Worm (Caenorhabditis elegans): ENCODE data around the gene tsct-1.

The tsct-1 gene

ce11 chrX:12446572-12446971 is 12.7 kb downstream of the tsct-1 start:
- TF ChIP-seq elt-1 (tag; optimal IDR thresholded peaks at IDR 0.05), result no peak
- no peak for TF ChIP-seq C34F6.9 (tag; optimal IDR thresholded peaks at IDR 0.05)
- TF ChIP-seq aly-2 (tag; optimal IDR thresholded peaks at IDR 0.05), result no peak
- TF ChIP-seq unc-55 (GFP tag; optimal IDR thresholded peaks at IDR 0.05), result no peak
- no peak for TF ChIP-seq sma-3 (GFP tag; optimal IDR thresholded peaks at IDR 0.05)
- TF ChIP-seq ceh-82 (tag; optimal IDR thresholded peaks at IDR 0.05), result no peak
- no peak for TF ChIP-seq nhr-237 (tag; optimal IDR thresholded peaks at IDR 0.05)
- peak; percentile 44 for TF ChIP-seq fos-1 (tag; optimal IDR thresholded peaks at IDR 0.05)
- TF ChIP-seq R02D3.7 (tag; optimal IDR thresholded peaks at IDR 0.05), result no peak
- TF ChIP-seq sma-9 (GFP tag; optimal IDR thresholded peaks at IDR 0.05), result peak; percentile 43
- no peak for TF ChIP-seq sma-9 (tag; optimal IDR thresholded peaks at IDR 0.05)
- no peak for TF ChIP-seq nhr-25 (tag; optimal IDR thresholded peaks at IDR 0.05)
- no peak for TF ChIP-seq alr-1 (tag; optimal IDR thresholded peaks at IDR 0.05)
- no peak for TF ChIP-seq nhr-12 (tag; optimal IDR thresholded peaks at IDR 0.05)
- no peak for TF ChIP-seq zag-1 (tag; optimal IDR thresholded peaks at IDR 0.05)
- TF ChIP-seq elt-3 (tag; optimal IDR thresholded peaks at IDR 0.05), result no peak
- no peak for TF ChIP-seq skn-1 (tag; optimal IDR thresholded peaks at IDR 0.05)
- no peak for TF ChIP-seq Y55F3AM.14 (GFP tag; optimal IDR thresholded peaks at IDR 0.05)

DNA sequence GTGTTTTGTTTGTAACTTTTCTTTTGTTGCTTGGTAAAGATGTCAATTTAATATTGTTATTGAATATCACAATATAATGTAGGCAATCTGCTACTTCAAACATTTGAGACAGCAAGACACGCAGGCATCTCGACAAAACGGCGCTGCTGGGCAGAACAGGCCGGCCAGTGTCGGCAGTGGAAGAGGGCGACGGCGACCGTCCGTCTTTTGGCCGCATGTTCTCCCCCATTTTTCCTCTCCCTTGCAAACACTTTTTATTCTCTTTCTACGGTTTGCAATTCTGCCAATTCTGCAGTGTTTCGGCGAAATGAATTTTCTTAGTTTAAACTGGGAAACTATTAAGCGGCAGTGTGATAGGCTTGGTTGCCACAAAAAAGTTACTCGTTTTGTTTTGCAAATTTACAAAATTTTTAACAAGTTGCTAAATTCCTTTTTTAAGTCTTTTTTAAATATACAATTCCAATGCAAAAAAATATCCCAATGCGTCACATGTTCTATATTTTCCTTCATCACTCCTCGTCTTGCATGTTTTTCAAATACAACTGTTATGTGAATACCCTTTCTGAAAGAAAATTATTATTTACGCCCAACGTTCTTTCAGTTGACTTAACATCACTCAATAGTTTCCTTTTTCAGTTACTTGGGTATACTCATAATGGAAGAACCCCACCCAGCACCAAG is 15.5 kb downstream of the tsct-1 start, which contains the start of gene T18D3.6:
T18D3.6 (plus strand) TSS at position 631 of the 681 bp plus-strand sequence.
- peak; percentile 9 for TF ChIP-seq nhr-25 (tag; optimal IDR thresholded peaks at IDR 0.05)
- no peak for TF ChIP-seq F13H6.1 (tag; optimal IDR thresholded peaks at IDR 0.05)
- TF ChIP-seq fos-1 (tag; optimal IDR thresholded peaks at IDR 0.05), result peak; percentile 33
- TF ChIP-seq C34F6.9 (tag; optimal IDR thresholded peaks at IDR 0.05), result no peak

DNA sequence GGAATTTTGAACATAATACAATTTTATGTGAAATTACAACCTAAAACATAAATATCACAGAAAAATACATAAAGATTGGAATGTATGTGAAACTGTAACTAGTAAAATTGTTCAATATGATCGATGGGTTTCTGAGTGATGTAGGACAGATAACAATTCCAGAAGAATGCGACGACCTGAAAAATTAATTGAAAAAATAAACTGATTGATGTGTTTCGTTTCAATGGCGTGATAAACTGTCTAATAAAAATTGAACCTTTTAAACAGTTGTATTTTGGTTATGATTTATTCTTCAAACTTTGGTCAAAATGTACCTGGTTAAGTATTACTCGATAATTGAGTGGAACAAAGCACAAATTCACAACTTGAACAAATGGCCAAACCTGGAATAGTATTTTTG is 17.4 kb downstream of the tsct-1 start:
- TF ChIP-seq ama-1 (optimal IDR thresholded peaks at IDR 0.05) (no peak), unc-39 (tag; optimal IDR thresholded peaks at IDR 0.05) (no peak), nhr-11 (tag; optimal IDR thresholded peaks at IDR 0.05) (no peak), nhr-77 (tag; optimal IDR thresholded peaks at IDR 0.05) (no peak), dmd-4 (tag; optimal IDR thresholded peaks at IDR 0.05) (no peak), mbf-1 (tag; optimal IDR thresholded peaks at IDR 0.05) (no peak), aly-2 (tag; optimal IDR thresholded peaks at IDR 0.05) (no peak), lin-13 (GFP tag; optimal IDR thresholded peaks at IDR 0.05) (no peak), crh-2 (tag; optimal IDR thresholded peaks at IDR 0.05) (no peak), nhr-129 (tag; optimal IDR thresholded peaks at IDR 0.05) (no peak), alr-1 (tag; optimal IDR thresholded peaks at IDR 0.05) (no peak), ztf-4 (tag; optimal IDR thresholded peaks at IDR 0.05) (no peak), R02D3.7 (tag; optimal IDR thresholded peaks at IDR 0.05) (no peak), ztf-11 (tag; optimal IDR thresholded peaks at IDR 0.05) (no peak)

DNA sequence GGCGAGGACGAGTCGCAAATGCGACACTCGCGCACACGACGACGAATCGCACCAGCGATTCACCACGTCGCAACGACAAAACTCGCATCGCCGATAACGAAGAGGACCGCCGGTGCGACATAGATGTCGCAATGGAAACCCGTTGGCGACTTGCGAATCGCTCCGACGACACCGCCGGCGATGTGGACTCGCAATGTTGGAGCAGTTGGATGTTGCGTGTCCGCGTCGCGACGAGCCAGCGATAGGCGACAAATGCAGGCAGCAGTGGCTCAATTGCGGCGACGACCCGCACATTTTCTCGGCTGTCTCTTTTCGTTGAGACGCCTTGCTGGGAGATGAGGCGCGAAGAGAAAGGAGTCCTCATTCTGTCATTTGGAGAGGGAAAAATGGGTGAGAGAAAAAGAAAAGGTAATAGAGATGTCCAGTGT is 18.3 kb downstream of the tsct-1 start:
- TF ChIP-seq sma-9 (GFP tag; optimal IDR thresholded peaks at IDR 0.05), result peak; percentile 3
- TF ChIP-seq sma-9 (tag; optimal IDR thresholded peaks at IDR 0.05), result no peak
- peak; percentile 31 for TF ChIP-seq fos-1 (tag; optimal IDR thresholded peaks at IDR 0.05)
- TF ChIP-seq ama-1 (optimal IDR thresholded peaks at IDR 0.05), result no peak
- TF ChIP-seq lin-13 (GFP tag; optimal IDR thresholded peaks at IDR 0.05), result no peak
- no peak for TF ChIP-seq blmp-1 (tag; optimal IDR thresholded peaks at IDR 0.05; ENCODE audit: insufficient read depth)
- no peak for TF ChIP-seq nhr-12 (tag; optimal IDR thresholded peaks at IDR 0.05)
- peak; percentile 64 for TF ChIP-seq unc-55 (GFP tag; optimal IDR thresholded peaks at IDR 0.05)
- no peak for TF ChIP-seq snpc-4 (tag; optimal IDR thresholded peaks at IDR 0.05)
- peak; percentile 47 for TF ChIP-seq F13H6.1 (tag; optimal IDR thresholded peaks at IDR 0.05)
- no peak for TF ChIP-seq mdl-1 (tag; optimal IDR thresholded peaks at IDR 0.05)
- TF ChIP-seq crh-2 (tag; optimal IDR thresholded peaks at IDR 0.05), result no peak
- no peak for TF ChIP-seq unc-62 (GFP tag; optimal IDR thresholded peaks at IDR 0.05)
- no peak for TF ChIP-seq egl-27 (tag; optimal IDR thresholded peaks at IDR 0.05)
- no peak for TF ChIP-seq ztf-1 (GFP tag; conservative IDR thresholded peaks at IDR 0.05)
- TF ChIP-seq nhr-23 (tag; optimal IDR thresholded peaks at IDR 0.05), result no peak
- no peak for TF ChIP-seq ztf-4 (tag; optimal IDR thresholded peaks at IDR 0.05)
- TF ChIP-seq sem-4 (tag; optimal IDR thresholded peaks at IDR 0.05), result peak; percentile 28
- no peak for TF ChIP-seq lin-11 (tag; optimal IDR thresholded peaks at IDR 0.05)
- no peak for TF ChIP-seq dmd-4 (tag; optimal IDR thresholded peaks at IDR 0.05)
- TF ChIP-seq lin-39 (tag; optimal IDR thresholded peaks at IDR 0.05), result no peak
- TF ChIP-seq C34F6.9 (tag; optimal IDR thresholded peaks at IDR 0.05), result peak; percentile 35
- no peak for TF ChIP-seq gmeb-1 (tag; optimal IDR thresholded peaks at IDR 0.05)
- TF ChIP-seq nhr-129 (tag; optimal IDR thresholded peaks at IDR 0.05), result peak; percentile 60
- TF ChIP-seq nhr-6 (tag; optimal IDR thresholded peaks at IDR 0.05), result no peak
- TF ChIP-seq lsy-2 (tag; optimal IDR thresholded peaks at IDR 0.05), result peak; percentile 22 to 40
- no peak for TF ChIP-seq ceh-82 (tag; optimal IDR thresholded peaks at IDR 0.05)
- TF ChIP-seq nhr-10 (tag; optimal IDR thresholded peaks at IDR 0.05), result no peak
- TF ChIP-seq elt-1 (tag; optimal IDR thresholded peaks at IDR 0.05), result no peak
- TF ChIP-seq ZK546.5 (tag; optimal IDR thresholded peaks at IDR 0.05), result no peak
- no peak for TF ChIP-seq nhr-11 (tag; optimal IDR thresholded peaks at IDR 0.05)
